Fruit fly (Drosophila melanogaster) whole organism, prepupa: ENCODE results near the gene CG9133.

Source experiments
- Blimp-1 ChIP-seq: fragments of 200-800 bp; sonication (Bioruptor generic); optimal IDR thresholded peaks from 3 replicates; lab custom pipeline; 2017; ENCODE audit warnings: missing biosample characterization, missing genetic modification characterization, mild to moderate bottlenecking, moderate library complexity, missing genetic modification reagents
- CG10631 ChIP-seq: fragments of 200-800 bp; sonication (Bioruptor generic); optimal IDR thresholded peaks from 2 replicates; lab custom pipeline; 2016; ENCODE audit warnings: missing biosample characterization, missing genetic modification characterization
- CG11762 ChIP-seq: fragments of 200-800 bp; sonication (Bioruptor generic); optimal IDR thresholded peaks from 3 replicates; lab custom pipeline; 2016; ENCODE audit warnings: missing biosample characterization, missing genetic modification characterization; ENCODE audit not compliant: insufficient read depth
- CG11902 ChIP-seq: fragments of 200-800 bp; sonication (Bioruptor generic); optimal IDR thresholded peaks from 3 replicates; lab custom pipeline; 2016; ENCODE audit warnings: missing biosample characterization, missing genetic modification characterization
- CG15336 ChIP-seq: fragments of 200-800 bp; sonication (Bioruptor generic); IDR thresholded peaks from 2 replicates; pipeline ENCODE4 v1.3.6; 2022; ENCODE audit warnings: missing biosample characterization, missing genetic modification characterization
- CG3032 ChIP-seq: fragments of 200-800 bp; optimal IDR thresholded peaks from 2 replicates; lab custom pipeline; 2019; ENCODE audit warnings: missing biosample characterization, mild to moderate bottlenecking, missing genetic modification characterization, moderate library complexity
- CG31627 ChIP-seq: fragments of 200-800 bp; sonication (Bioruptor generic); optimal IDR thresholded peaks from 3 replicates; lab custom pipeline; 2016; ENCODE audit warnings: missing biosample characterization, missing genetic modification characterization
- CG4318 ChIP-seq: fragments of 200-800 bp; sonication (Bioruptor generic); optimal IDR thresholded peaks from 3 replicates; lab custom pipeline; 2017; ENCODE audit warnings: missing biosample characterization, mild to moderate bottlenecking, missing genetic modification characterization
- CG6792 ChIP-seq: fragments of 200-800 bp; sonication (Bioruptor generic); optimal IDR thresholded peaks from 3 replicates; lab custom pipeline; 2016; ENCODE audit warnings: missing biosample characterization, missing genetic modification characterization
- CG6808 ChIP-seq: fragments of 200-800 bp; sonication (Bioruptor generic); optimal IDR thresholded peaks from 3 replicates; lab custom pipeline; 2017; ENCODE audit warnings: missing biosample characterization, missing genetic modification characterization, mild to moderate bottlenecking, moderate library complexity, missing genetic modification reagents
- CG6854 ChIP-seq: fragments of 200-800 bp; sonication (Bioruptor generic); optimal IDR thresholded peaks from 2 replicates; lab custom pipeline; 2017; ENCODE audit warnings: missing biosample characterization, mild to moderate bottlenecking, missing genetic modification characterization
- CG8119 ChIP-seq: fragments of 200-800 bp; sonication (Bioruptor generic); IDR thresholded peaks from 3 replicates; pipeline ENCODE4 v1.3.6; 2022; ENCODE audit warnings: missing biosample characterization, missing genetic modification characterization
- CG8632 ChIP-seq: fragments of 200-800 bp; sonication (Bioruptor generic); optimal IDR thresholded peaks from 3 replicates; lab custom pipeline; 2016; ENCODE audit warnings: missing biosample characterization, missing genetic modification characterization
- Ets21C ChIP-seq: fragments of 200-800 bp; sonication (Bioruptor generic); optimal IDR thresholded peaks from 3 replicates; lab custom pipeline; 2016; ENCODE audit warnings: missing biosample characterization, missing genetic modification characterization
- Ets96B ChIP-seq: fragments of 200-800 bp; optimal IDR thresholded peaks from 2 replicates; lab custom pipeline; 2019; ENCODE audit warnings: missing biosample characterization, mild to moderate bottlenecking, missing genetic modification characterization, moderate library complexity
- Gug ChIP-seq: fragments of 200-800 bp; sonication (Bioruptor generic); IDR thresholded peaks from 2 replicates; pipeline ENCODE4 v1.3.6; 2022; ENCODE audit warnings: missing biosample characterization, missing genetic modification characterization
- Hr39 ChIP-seq: fragments of 200-800 bp; sonication (Bioruptor generic); optimal IDR thresholded peaks from 2 replicates; lab custom pipeline; 2016; ENCODE audit warnings: missing biosample characterization, missing genetic modification characterization
- Met ChIP-seq: fragments of 200-800 bp; sonication (Bioruptor generic); optimal IDR thresholded peaks from 3 replicates; lab custom pipeline; 2016; ENCODE audit warnings: missing biosample characterization, missing genetic modification characterization
- Smox ChIP-seq: fragments of 200-800 bp; sonication (Bioruptor generic); optimal IDR thresholded peaks from 3 replicates; lab custom pipeline; 2016; ENCODE audit warnings: missing biosample characterization, missing genetic modification characterization
- Sox102F ChIP-seq: fragments of 200-800 bp; sonication (Bioruptor generic); optimal IDR thresholded peaks from 2 replicates; lab custom pipeline; 2016; ENCODE audit warnings: missing biosample characterization, mild to moderate bottlenecking, missing genetic modification characterization
- Sox15 ChIP-seq: fragments of 200-800 bp; sonication (Bioruptor generic); optimal IDR thresholded peaks from 3 replicates; lab custom pipeline; 2016; ENCODE audit warnings: missing biosample characterization, missing genetic modification characterization
- achi ChIP-seq: fragments of 200-800 bp; sonication (Bioruptor generic); optimal IDR thresholded peaks from 3 replicates; lab custom pipeline; 2016; ENCODE audit warnings: missing biosample characterization, missing genetic modification characterization
- acj6 ChIP-seq: fragments of 200-800 bp; sonication (Bioruptor generic); optimal IDR thresholded peaks from 3 replicates; lab custom pipeline; 2016; ENCODE audit warnings: missing biosample characterization, missing genetic modification characterization
- cyc ChIP-seq: fragments of 200-800 bp; sonication (Bioruptor generic); optimal IDR thresholded peaks from 3 replicates; lab custom pipeline; 2016; ENCODE audit warnings: missing biosample characterization, missing genetic modification characterization
- dsx ChIP-seq: fragments of 200-800 bp; optimal IDR thresholded peaks from 3 replicates; lab custom pipeline; 2019; ENCODE audit warnings: missing biosample characterization, mild to moderate bottlenecking, missing genetic modification characterization, moderate library complexity; ENCODE audit not compliant: poor library complexity, severe bottlenecking
- eg ChIP-seq: fragments of 200-800 bp; sonication (Bioruptor generic); IDR thresholded peaks from 3 replicates; pipeline ENCODE4 v1.3.6; 2022; ENCODE audit warnings: missing biosample characterization, missing genetic modification characterization
- esn ChIP-seq: fragments of 200-800 bp; sonication (Bioruptor generic); optimal IDR thresholded peaks from 2 replicates; lab custom pipeline; 2016; ENCODE audit warnings: missing biosample characterization, mild to moderate bottlenecking, missing genetic modification characterization, moderate library complexity
- fd59A ChIP-seq: fragments of 200-800 bp; sonication (Bioruptor generic); optimal IDR thresholded peaks from 2 replicates; lab custom pipeline; 2017; ENCODE audit warnings: missing biosample characterization, mild to moderate bottlenecking, missing genetic modification characterization, missing genetic modification reagents
- net ChIP-seq: fragments of 200-800 bp; sonication (Bioruptor generic); optimal IDR thresholded peaks from 3 replicates; lab custom pipeline; 2016; ENCODE audit warnings: missing biosample characterization, missing genetic modification characterization
- pdm3 ChIP-seq: fragments of 200-800 bp; sonication (Bioruptor generic); optimal IDR thresholded peaks from 3 replicates; lab custom pipeline; 2016; ENCODE audit warnings: missing biosample characterization, missing genetic modification characterization
- spab ChIP-seq: fragments of 200-800 bp; sonication (Bioruptor generic); optimal IDR thresholded peaks from 2 replicates; lab custom pipeline; 2017; ENCODE audit warnings: missing biosample characterization, mild to moderate bottlenecking, missing genetic modification characterization, missing genetic modification reagents
- ss ChIP-seq, 2 experiments: fragments of 200-800 bp; sonication (Bioruptor generic); optimal IDR thresholded peaks; 2 replicates in 1 of 2; 3 replicates in 1 of 2; lab custom pipeline; 2017 to 2018; ENCODE audit warnings: mild to moderate bottlenecking in 2 of 2, missing biosample characterization in 2 of 2, missing genetic modification characterization in 2 of 2, moderate library complexity in 1 of 2
- svp ChIP-seq: fragments of 200-800 bp; sonication (Bioruptor generic); peaks from one replicate; lab custom pipeline; 2016; ENCODE audit warnings: missing biosample characterization, missing genetic modification characterization
- topi ChIP-seq: fragments of 200-800 bp; sonication (Bioruptor generic); optimal IDR thresholded peaks from 3 replicates; lab custom pipeline; 2016; ENCODE audit warnings: missing biosample characterization, missing genetic modification characterization
- vri ChIP-seq: fragments of 200-800 bp; sonication (Bioruptor generic); optimal IDR thresholded peaks from 3 replicates; lab custom pipeline; 2016; ENCODE audit warnings: missing biosample characterization, mild to moderate bottlenecking, missing genetic modification characterization

CG9133 gene

DNA sequence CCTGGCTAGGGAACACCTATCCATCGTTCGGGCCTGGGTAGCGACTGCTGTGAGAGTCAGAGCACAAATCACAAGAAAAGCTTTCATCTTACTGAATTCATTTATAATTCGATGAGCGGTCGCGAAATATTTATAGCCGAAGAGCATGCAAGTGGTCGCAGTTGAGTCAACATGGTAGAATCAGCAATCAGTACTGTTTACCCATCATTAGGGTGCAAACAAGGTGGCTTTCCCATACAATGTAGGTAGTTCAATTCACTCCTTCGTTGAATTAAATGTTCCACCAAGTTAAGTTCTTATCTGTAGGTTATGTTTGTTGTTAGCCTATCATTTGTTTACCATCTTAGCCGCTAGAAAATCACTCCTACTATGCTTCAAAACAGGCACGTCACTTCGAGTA lies 33.2 kb upstream of the CG9133 start, which contains the start of gene LysP:
LysP (minus strand) TSS at position 101 of the 400 bp plus-strand sequence.
- TF ChIP-seq svp (GFP tag; lab: Kevin White, UChicago) (peak; percentile 32), spab (no peak)

DNA sequence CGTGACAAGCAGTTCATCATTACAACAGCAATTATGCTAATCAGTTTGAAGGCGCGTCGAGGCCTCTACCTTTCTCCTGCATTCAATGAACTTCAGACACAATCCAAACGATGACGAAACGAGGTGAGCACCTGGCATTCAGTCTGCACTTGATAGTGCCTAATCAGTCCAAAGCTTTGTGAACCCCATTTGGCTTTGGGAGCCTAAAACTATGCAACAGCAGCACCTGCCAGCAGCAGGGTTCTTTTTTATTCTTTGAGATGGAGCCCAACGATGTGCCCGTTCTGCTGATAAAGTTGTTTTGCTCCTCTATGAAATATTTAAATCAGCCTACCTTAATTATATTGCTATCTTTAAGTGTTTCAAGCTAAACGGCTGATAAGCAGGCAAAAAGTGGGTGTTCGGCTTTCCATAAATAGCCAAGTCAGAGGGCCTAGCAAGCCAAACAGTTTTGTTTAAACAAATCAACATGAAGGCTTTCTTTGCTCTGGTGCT lies 24.5 kb upstream of the CG9133 start, which contains the start of gene LysS:
LysS (plus strand) TSS at position 445 of the 495 bp plus-strand sequence.
- TF ChIP-seq Hr39 (GFP tag; lab: Kevin White, UChicago) (no peak), CG11762 (GFP tag; lab: Kevin White, UChicago) (no peak), Met (no peak), Sox102F (GFP tag; lab: Kevin White, UChicago) (no peak), achi (no peak), Blimp-1 (GFP tag; lab: Kevin White, UChicago) (no peak), CG6792 (GFP tag; lab: Kevin White, UChicago) (no peak), eg (no peak), CG11902 (no peak), dsx (GFP tag; lab: Kevin White, UChicago) (no peak), topi (GFP tag; lab: Kevin White, UChicago) (no peak), CG15336 (GFP tag; lab: Robert Waterston, UW) (no peak), esn (no peak), CG4318 (GFP tag; lab: Kevin White, UChicago) (no peak), vri (GFP tag; lab: Kevin White, UChicago) (no peak), Gug (GFP tag; lab: Robert Waterston, UW) (no peak), CG3032 (tag; lab: Kevin White, UChicago) (no peak), ss (GFP tag; optimal IDR thresholded peaks at IDR 0.05; lab: Kevin White, UChicago) (no peak), acj6 (GFP tag; lab: Kevin White, UChicago) (no peak), CG8632 (GFP tag; lab: Kevin White, UChicago) (no peak)
- TF ChIP-seq, all 60 proteins: peak for 0

DNA sequence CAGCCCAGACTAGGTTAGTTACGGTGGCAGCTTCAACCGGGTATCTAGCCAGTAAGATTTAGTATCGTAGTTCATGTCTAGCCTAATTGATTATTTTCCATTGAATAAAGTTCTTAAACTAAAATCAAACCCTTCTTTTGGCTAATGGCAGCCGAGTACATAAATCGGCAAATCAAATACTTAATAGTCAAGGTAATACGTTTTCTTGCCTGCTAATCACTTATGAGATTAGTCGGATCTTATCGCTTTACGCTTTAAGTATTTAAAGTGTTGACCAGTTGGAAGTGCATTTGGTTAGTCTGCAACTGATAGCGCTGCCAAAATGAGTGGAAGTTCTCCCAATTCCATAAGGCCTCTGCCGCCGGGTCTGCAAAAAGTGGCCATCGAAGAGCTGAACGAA lies 19.2 kb upstream of the CG9133 start, which contains the start of gene CG33965:
CG33965 (plus strand) TSS at position 301 of the 400 bp plus-strand sequence.
- TF ChIP-seq CG6792 (GFP tag; lab: Kevin White, UChicago), result no peak
- TF ChIP-seq, all 60 proteins: peak for 0

DNA sequence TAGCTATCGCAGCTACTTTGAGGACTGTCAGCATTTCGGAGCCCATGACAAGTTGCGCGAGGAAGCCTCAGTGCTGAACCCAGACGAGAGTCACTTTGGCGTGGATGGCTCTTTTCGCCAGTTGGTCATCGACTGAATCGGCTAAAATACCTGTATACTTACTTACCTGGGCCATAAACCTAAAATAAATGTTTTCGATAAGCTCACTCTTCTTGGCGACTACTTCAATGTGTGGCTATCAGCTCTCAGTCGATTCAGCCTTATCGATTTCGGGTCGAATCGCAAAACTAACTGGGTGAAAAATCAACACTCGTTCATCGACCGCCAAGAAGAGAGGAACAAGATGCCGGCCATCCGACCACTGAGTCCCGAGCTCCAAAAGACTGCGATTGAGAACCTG lies 18.0 kb upstream of the CG9133 start, which contains the start of gene CG33966:
CG33966 (plus strand) TSS at position 301 of the 400 bp plus-strand sequence.
- TF ChIP-seq Ets96B, result no peak
- no peak for TF ChIP-seq CG8632 (GFP tag; lab: Kevin White, UChicago)
- TF ChIP-seq ss (GFP tag; optimal IDR thresholded peaks at IDR 0.05; lab: Kevin White, UChicago), result no peak
- TF ChIP-seq Smox (GFP tag; lab: Kevin White, UChicago), result no peak
- TF ChIP-seq net (GFP tag; lab: Kevin White, UChicago), result no peak
- no peak for TF ChIP-seq CG10631 (GFP tag; lab: Kevin White, UChicago)
- TF ChIP-seq spab, result no peak
- TF ChIP-seq CG6808, result no peak
- TF ChIP-seq CG8119 (GFP tag; lab: Robert Waterston, UW), result no peak
- TF ChIP-seq Met, result no peak
- TF ChIP-seq Ets21C, result no peak
- no peak for TF ChIP-seq CG11762 (GFP tag; lab: Kevin White, UChicago)
- no peak for TF ChIP-seq CG15336 (GFP tag; lab: Robert Waterston, UW)
- TF ChIP-seq esn, result no peak
- TF ChIP-seq, all 60 proteins: peak for 0

DNA sequence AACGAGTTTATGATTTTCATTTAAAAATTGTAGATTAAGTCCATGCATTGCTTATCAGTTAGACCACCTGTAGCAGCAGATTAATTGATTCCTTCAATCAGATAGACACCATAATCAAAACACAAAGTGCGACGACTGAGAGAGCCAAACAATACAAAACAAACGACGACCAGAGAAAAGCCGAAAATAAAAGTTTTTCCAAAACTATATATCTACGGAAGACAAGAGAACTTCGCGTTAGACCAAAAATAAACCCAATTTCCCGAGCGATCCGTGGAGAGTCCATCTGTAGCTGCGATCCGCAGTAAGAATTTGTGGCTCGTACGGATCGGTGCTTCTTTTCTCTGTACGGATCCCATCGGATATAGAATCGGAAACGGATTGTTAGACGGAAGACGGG lies 16.4 kb upstream of the CG9133 start, which contains the start of gene galene:
galene (plus strand) TSS at position 301 of the 400 bp plus-strand sequence.
- no peak for TF ChIP-seq dsx (GFP tag; lab: Kevin White, UChicago)

DNA sequence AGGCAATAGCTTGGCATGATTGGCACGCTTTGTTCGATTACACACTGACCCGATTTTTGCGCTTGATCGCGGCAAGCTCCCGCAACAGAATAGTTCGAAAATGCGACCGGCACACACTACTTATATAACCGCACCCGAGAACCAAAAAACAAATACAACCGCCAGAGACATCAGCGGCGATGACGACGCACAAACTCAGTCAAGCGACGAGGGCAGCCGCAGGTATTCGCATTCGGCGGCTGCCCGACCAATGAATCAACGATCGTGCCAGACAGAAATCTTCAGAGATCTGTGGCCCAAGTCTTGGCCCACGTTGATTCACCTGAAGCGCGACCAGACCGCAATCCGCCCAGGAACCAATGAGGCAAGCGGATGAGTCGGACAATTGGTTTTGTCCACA lies 13.6 kb upstream of the CG9133 start, which contains the start of gene CG9192:
CG9192 (minus strand) TSS at position 101 of the 400 bp plus-strand sequence.
- no peak for TF ChIP-seq CG15336 (GFP tag; lab: Robert Waterston, UW)
- no peak for TF ChIP-seq fd59A (GFP tag; lab: Kevin White, UChicago)
- no peak for TF ChIP-seq CG4318 (GFP tag; lab: Kevin White, UChicago)
- TF ChIP-seq CG11762 (GFP tag; lab: Kevin White, UChicago), result no peak
- TF ChIP-seq ss (GFP tag; optimal IDR thresholded peaks at IDR 0.05; lab: Kevin White, UChicago), result no peak
- no peak for TF ChIP-seq cyc (GFP tag; lab: Kevin White, UChicago)
- no peak for TF ChIP-seq pdm3
- no peak for TF ChIP-seq eg
- TF ChIP-seq CG6854 (GFP tag; lab: Kevin White, UChicago), result no peak
- TF ChIP-seq Ets96B, result no peak
- no peak for TF ChIP-seq Sox15 (GFP tag; lab: Kevin White, UChicago)
- TF ChIP-seq Blimp-1 (GFP tag; lab: Kevin White, UChicago), result no peak
- TF ChIP-seq net (GFP tag; lab: Kevin White, UChicago), result no peak
- TF ChIP-seq CG31627 (GFP tag; lab: Kevin White, UChicago), result no peak
- TF ChIP-seq esn, result no peak
